Worm (Caenorhabditis elegans) whole organism, L4/young adult: ENCODE data around the gene pqn-71.

Experiments
- W03F9.2 ChIP-seq: fragments of 150-350 bp; optimal IDR thresholded peaks from 2 replicates; lab custom pipeline; 2014; ENCODE audit warnings: missing biosample characterization, missing genetic modification characterization
- dao-5 ChIP-seq: sonication (generic microtip); optimal IDR thresholded peaks from 2 replicates; lab custom pipeline; 2016; ENCODE audit warnings: missing genotype, missing genetic modification characterization, moderate library complexity, missing compliant biosample characterization
- him-1 ChIP-seq: sonication (generic microtip); optimal IDR thresholded peaks from 2 replicates; lab custom pipeline; 2016; ENCODE audit warnings: missing genotype, missing genetic modification reagents, missing genetic modification characterization, missing compliant biosample characterization

- TF ChIP-seq him-1 (tag; lab: Kevin White, UChicago) (no peak), dao-5 (no peak), W03F9.2 (tag; lab: Kevin White, UChicago) (no peak)
These were observed 21.8 kb upstream of the pqn-71 start, which contains the start of gene T26H5.10 for ce11 chrV:15443708-15444107.
